Worm (Caenorhabditis elegans) whole organism, L3 larva: ENCODE measurements around the gene clec-132.
A peak's percentile ranks its signal among the peaks of the same experiment; 100 is the strongest.

ENCODE experiments used
- R02D3.7 ChIP-seq: fragments of 150-350 bp; optimal IDR thresholded peaks from 2 replicates; lab custom pipeline; 2014; ENCODE audit warnings: missing biosample characterization, missing genetic modification characterization
- ZK546.5 ChIP-seq: sonication (generic microtip); optimal IDR thresholded peaks from 2 replicates; lab custom pipeline; 2017; ENCODE audit warnings: missing biosample characterization, missing genetic modification characterization
- aly-2 ChIP-seq: fragments of 150-350 bp; optimal IDR thresholded peaks from 2 replicates; lab custom pipeline; 2014; ENCODE audit warnings: missing biosample characterization, missing genetic modification characterization
- ama-1 ChIP-seq: fragments of 150-350 bp; optimal IDR thresholded peaks from 2 replicates; lab custom pipeline; 2018
- ceh-16 ChIP-seq: sonication (generic microtip); optimal IDR thresholded peaks from 2 replicates; lab custom pipeline; 2017; ENCODE audit warnings: missing biosample characterization, missing genetic modification characterization
- ceh-28 ChIP-seq: fragments of 150-350 bp; optimal IDR thresholded peaks from 2 replicates; lab custom pipeline; 2014; ENCODE audit warnings: missing biosample characterization, missing genetic modification reagents, missing genetic modification characterization
- ceh-82 ChIP-seq: fragments of 150-350 bp; optimal IDR thresholded peaks from 2 replicates; lab custom pipeline; 2014; ENCODE audit warnings: missing biosample characterization, missing genetic modification characterization
- egl-27 ChIP-seq: sonication (generic microtip); optimal IDR thresholded peaks from 4 replicates; lab custom pipeline; 2017; ENCODE audit warnings: missing biosample characterization, missing genetic modification reagents, missing genetic modification characterization
- egl-5 ChIP-seq: fragments of 150-350 bp; optimal IDR thresholded peaks from 2 replicates; lab custom pipeline; 2017; ENCODE audit warnings: missing biosample characterization, missing genetic modification reagents, missing genetic modification characterization, inconsistent platforms
- elt-1 ChIP-seq: fragments of 150-350 bp; optimal IDR thresholded peaks from 2 replicates; lab custom pipeline; 2014; ENCODE audit warnings: missing biosample characterization, missing genetic modification characterization
- elt-2 ChIP-seq: sonication (generic microtip); optimal IDR thresholded peaks from 2 replicates; lab custom pipeline; 2016; ENCODE audit warnings: missing genetic modification reagents, mild to moderate bottlenecking, missing genetic modification characterization, missing compliant biosample characterization
- elt-3 ChIP-seq, 3 experiments: fragments of 150-350 bp in 1 of 3; sonication (generic microtip) in 2 of 3; optimal IDR thresholded peaks; 2 replicates in 2 of 3; 4 replicates in 1 of 3; lab custom pipeline; 2014 to 2017; ENCODE audit warnings: missing biosample characterization in 3 of 3, missing genetic modification characterization in 3 of 3
- fkh-2 ChIP-seq: fragments of 150-350 bp; optimal IDR thresholded peaks from 2 replicates; lab custom pipeline; 2014; ENCODE audit warnings: missing biosample characterization, missing genetic modification reagents, missing genetic modification characterization
- fos-1 ChIP-seq: fragments of 150-350 bp; optimal IDR thresholded peaks from 2 replicates; lab custom pipeline; 2014; ENCODE audit warnings: missing biosample characterization, missing genetic modification characterization
- hmg-11 ChIP-seq: sonication (generic microtip); optimal IDR thresholded peaks from 2 replicates; lab custom pipeline; 2016; ENCODE audit warnings: missing genetic modification characterization, missing compliant biosample characterization
- jun-1 ChIP-seq: fragments of 150-350 bp; optimal IDR thresholded peaks from 2 replicates; lab custom pipeline; 2014; ENCODE audit warnings: missing biosample characterization, missing genetic modification reagents, missing genetic modification characterization
- lin-15B ChIP-seq: fragments of 150-350 bp; optimal IDR thresholded peaks from 2 replicates; lab custom pipeline; 2014; ENCODE audit warnings: missing biosample characterization, missing genetic modification characterization
- lin-39 ChIP-seq: fragments of 150-350 bp; optimal IDR thresholded peaks from 2 replicates; lab custom pipeline; 2018; ENCODE audit warnings: missing biosample characterization, missing genetic modification reagents, missing genetic modification characterization
- mdl-1 ChIP-seq: fragments of 150-350 bp; optimal IDR thresholded peaks from 2 replicates; lab custom pipeline; 2014; ENCODE audit warnings: missing biosample characterization, missing genetic modification characterization
- mml-1 ChIP-seq: fragments of 150-350 bp; sonication (generic microtip); optimal IDR thresholded peaks from 3 replicates; lab custom pipeline; 2014; ENCODE audit warnings: missing biosample characterization, missing genetic modification characterization
- nfya-1 ChIP-seq: sonication (generic microtip); optimal IDR thresholded peaks from 2 replicates; lab custom pipeline; 2017; ENCODE audit warnings: missing genetic modification characterization, mild to moderate bottlenecking, missing compliant biosample characterization, antibody characterized with exemption, moderate library complexity; ENCODE audit not compliant: insufficient read depth
- nhr-25 ChIP-seq: sonication (generic microtip); optimal IDR thresholded peaks from 2 replicates; lab custom pipeline; 2017; ENCODE audit warnings: missing biosample characterization, missing genetic modification characterization
- nhr-28 ChIP-seq: fragments of 150-350 bp; optimal IDR thresholded peaks from 2 replicates; lab custom pipeline; 2014; ENCODE audit warnings: missing biosample characterization, missing genetic modification characterization
- nhr-43 ChIP-seq: sonication (generic microtip); optimal IDR thresholded peaks from 2 replicates; lab custom pipeline; 2016; ENCODE audit warnings: mild to moderate bottlenecking, missing genetic modification characterization, missing compliant biosample characterization; ENCODE audit not compliant: poor library complexity, severe bottlenecking
- nhr-67 ChIP-seq: fragments of 150-350 bp; optimal IDR thresholded peaks from 2 replicates; lab custom pipeline; 2014; ENCODE audit warnings: missing biosample characterization, missing genetic modification characterization
- nhr-77 ChIP-seq: fragments of 150-350 bp; optimal IDR thresholded peaks from 2 replicates; lab custom pipeline; 2014; ENCODE audit warnings: missing biosample characterization, missing genetic modification characterization
- pha-4 ChIP-seq: fragments of 150-350 bp; optimal IDR thresholded peaks from 2 replicates; lab custom pipeline; 2014; ENCODE audit warnings: missing biosample characterization, missing genetic modification reagents, missing genetic modification characterization
- pqm-1 ChIP-seq: fragments of 150-350 bp; optimal IDR thresholded peaks from 2 replicates; lab custom pipeline; 2017; ENCODE audit warnings: missing biosample characterization, missing genetic modification characterization, inconsistent platforms
- sea-2 ChIP-seq: fragments of 150-350 bp; sonication (generic microtip); optimal IDR thresholded peaks from 4 replicates; lab custom pipeline; 2014; ENCODE audit warnings: missing biosample characterization, missing genetic modification reagents, missing genetic modification characterization
- skn-1 ChIP-seq: fragments of 150-350 bp; optimal IDR thresholded peaks from 2 replicates; lab custom pipeline; 2014; ENCODE audit warnings: missing biosample characterization, missing genetic modification characterization
- tbx-2 ChIP-seq: sonication (generic microtip); optimal IDR thresholded peaks from 2 replicates; lab custom pipeline; 2016; ENCODE audit warnings: mild to moderate bottlenecking, missing genetic modification characterization, missing compliant biosample characterization
- unc-39 ChIP-seq: sonication (generic microtip); optimal IDR thresholded peaks from 4 replicates; lab custom pipeline; 2017; ENCODE audit warnings: missing biosample characterization, missing genetic modification characterization
- unc-62 ChIP-seq: fragments of 150-350 bp; sonication (generic microtip); optimal IDR thresholded peaks from 4 replicates; lab custom pipeline; 2014; ENCODE audit warnings: missing biosample characterization, missing genetic modification reagents, missing genetic modification characterization
- ztf-11 ChIP-seq: fragments of 150-350 bp; optimal IDR thresholded peaks from 2 replicates; lab custom pipeline; 2014; ENCODE audit warnings: missing biosample characterization, missing genetic modification characterization
- ztf-4 ChIP-seq: fragments of 150-350 bp; optimal IDR thresholded peaks from 2 replicates; lab custom pipeline; 2014; ENCODE audit warnings: missing biosample characterization, missing genetic modification characterization

Gene clec-132

ce11 chrII:3562419-3562818 lies 14.4 kb upstream of the clec-132 start, which contains the start of gene W10G11.3:
W10G11.3 (minus strand) TSS chrII:3562519.
- TF ChIP-seq ceh-16 (tag; lab: Kevin White, UChicago) (no peak), ceh-28 (tag; lab: Kevin White, UChicago) (no peak), ama-1 (lab: Kevin White, UChicago) (no peak), hmg-11 (no peak), sea-2 (no peak), ztf-11 (tag; lab: Kevin White, UChicago) (no peak), elt-2 (tag; lab: Kevin White, UChicago) (no peak), pqm-1 (tag; lab: Kevin White, UChicago) (no peak), elt-3 (tag; optimal IDR thresholded peaks at IDR 0.05; lab: Kevin White, UChicago) (no peak), nhr-28 (tag; lab: Kevin White, UChicago) (no peak), unc-62 (no peak), nhr-77 (tag; lab: Kevin White, UChicago) (no peak), nfya-1 (tag; lab: Kevin White, UChicago) (no peak), tbx-2 (tag; lab: Kevin White, UChicago) (no peak), nhr-43 (no peak), ztf-4 (no peak), skn-1 (tag; lab: Kevin White, UChicago) (no peak), aly-2 (tag; lab: Kevin White, UChicago) (no peak)

- TF ChIP-seq nhr-67 (tag; lab: Kevin White, UChicago): no peak
- TF ChIP-seq fkh-2 (tag; lab: Kevin White, UChicago): no peak
- no peak for TF ChIP-seq ceh-82 (tag; lab: Kevin White, UChicago)
- TF ChIP-seq nhr-77 (tag; lab: Kevin White, UChicago): no peak
- no peak for TF ChIP-seq fos-1 (tag; lab: Kevin White, UChicago)
- no peak for TF ChIP-seq lin-15B
- TF ChIP-seq aly-2 (tag; lab: Kevin White, UChicago): no peak
- no peak for TF ChIP-seq pqm-1 (tag; lab: Kevin White, UChicago)
- no peak for TF ChIP-seq nhr-25
- TF ChIP-seq skn-1 (tag; lab: Kevin White, UChicago): no peak
- TF ChIP-seq, all 47 proteins: peak for 0
These were observed 9.8 kb upstream of the clec-132 start for ce11 chrII:3567066-3567465.

ce11 chrII:3567576-3567975 lies 9.3 kb upstream of the clec-132 start:
- peak; percentile 16 for TF ChIP-seq lin-39
- TF ChIP-seq elt-2 (tag; lab: Kevin White, UChicago): peak; percentile 45

ce11 chrII:3569118-3569517 lies 7.7 kb upstream of the clec-132 start, which contains the start of gene clec-127:
clec-127 (minus strand) TSS chrII:3569218.
- no peak for TF ChIP-seq nfya-1 (tag; lab: Kevin White, UChicago)
- no peak for TF ChIP-seq aly-2 (tag; lab: Kevin White, UChicago)
- no peak for TF ChIP-seq nhr-67 (tag; lab: Kevin White, UChicago)
- no peak for TF ChIP-seq ZK546.5 (tag; lab: Kevin White, UChicago)
- TF ChIP-seq pqm-1 (tag; lab: Kevin White, UChicago): no peak
- no peak for TF ChIP-seq ceh-16 (tag; lab: Kevin White, UChicago)
- TF ChIP-seq R02D3.7: no peak
- TF ChIP-seq jun-1 (tag; lab: Kevin White, UChicago): no peak
- TF ChIP-seq unc-39 (tag; lab: Kevin White, UChicago): no peak
- TF ChIP-seq elt-1: no peak
- TF ChIP-seq nhr-43: no peak
- no peak for TF ChIP-seq mml-1
- TF ChIP-seq fkh-2 (tag; lab: Kevin White, UChicago): no peak

ce11 chrII:3570927-3571538 lies 5.8 kb upstream of the clec-132 start, which contains the start of the genes clec-128 and clec-129:
clec-128 (minus strand) TSS chrII:3571027.
clec-129 (plus strand) TSS chrII:3571488.
- TF ChIP-seq unc-62 (no peak), mml-1 (no peak), unc-39 (tag; lab: Kevin White, UChicago) (no peak), mdl-1 (tag; lab: Kevin White, UChicago) (no peak), egl-5 (no peak), pha-4 (no peak), ztf-4 (no peak), egl-27 (tag; lab: Kevin White, UChicago) (no peak)
